Worm (Caenorhabditis elegans) whole organism, L4 larva: ENCODE results near the gene isw-1.
"Not testable (repeated sequence)": the region's sequence is repeated elsewhere in the genome, so short reads cannot be mapped to it uniquely, and the experiment has no call there.

Source experiments
- D1046.2 ChIP-seq: fragments of 200-800 bp; sonication (Bioruptor generic); IDR thresholded peaks from 2 replicates; pipeline ENCODE4 v1.3.6; 2022; ENCODE audit warnings: missing genetic modification characterization, missing compliant biosample characterization
- F26F4.8 ChIP-seq: fragments of 200-800 bp; sonication (Bioruptor generic); conservative IDR thresholded peaks from 2 replicates; pipeline ENCODE4 v1.3.6; 2022; ENCODE audit warnings: missing genetic modification characterization, missing compliant biosample characterization
- F44E2.7 ChIP-seq: fragments of 200-800 bp; sonication (Bioruptor generic); IDR thresholded peaks from 2 replicates; pipeline ENCODE4 v2.1.2; 2022; ENCODE audit warnings: missing genetic modification characterization, missing compliant biosample characterization
- R02D3.7 ChIP-seq: fragments of 150-350 bp; sonication (generic microtip); optimal IDR thresholded peaks from 3 replicates; lab custom pipeline; 2014; ENCODE audit warnings: missing biosample characterization, missing genetic modification characterization
- T26A8.4 ChIP-seq: fragments of 200-800 bp; sonication (Bioruptor generic); IDR thresholded peaks from 2 replicates; pipeline ENCODE4 v1.3.6; 2022; ENCODE audit warnings: missing genetic modification characterization, missing compliant biosample characterization
- Y48G9A.11 ChIP-seq: fragments of 200-800 bp; sonication (Bioruptor generic); IDR thresholded peaks from 2 replicates; pipeline ENCODE4 v1.3.6; 2022; ENCODE audit warnings: missing genetic modification reagents, missing genetic modification characterization, missing compliant biosample characterization
- Y75B8A.6 ChIP-seq: fragments of 200-800 bp; sonication (Bioruptor generic); IDR thresholded peaks from 2 replicates; pipeline ENCODE4 v1.3.6; 2022; ENCODE audit warnings: missing genetic modification reagents, missing genetic modification characterization, missing compliant biosample characterization
- ZK337.2 ChIP-seq: fragments of 200-800 bp; sonication (Bioruptor generic); IDR thresholded peaks from 2 replicates; pipeline ENCODE4 v1.3.6; 2022; ENCODE audit warnings: missing genetic modification reagents, missing genetic modification characterization, missing compliant biosample characterization
- ceh-20 ChIP-seq: fragments of 200-800 bp; sonication (Bioruptor generic); IDR thresholded peaks from 2 replicates; pipeline ENCODE4 v1.3.6; 2022; ENCODE audit warnings: missing genetic modification reagents, missing genetic modification characterization, missing compliant biosample characterization
- ceh-44 ChIP-seq: fragments of 200-800 bp; sonication (Bioruptor generic); IDR thresholded peaks from 2 replicates; pipeline ENCODE4 v1.3.6; 2022; ENCODE audit warnings: missing genetic modification reagents, missing genetic modification characterization, missing compliant biosample characterization
- ceh-62 ChIP-seq: sonication (generic microtip); optimal IDR thresholded peaks from 2 replicates; lab custom pipeline; 2017; ENCODE audit warnings: missing biosample characterization, missing genetic modification characterization
- ces-1 ChIP-seq: fragments of 150-350 bp; sonication (generic microtip); optimal IDR thresholded peaks from 4 replicates; lab custom pipeline; 2014; ENCODE audit warnings: missing biosample characterization, missing genetic modification reagents, missing genetic modification characterization
- ctbp-1 ChIP-seq: fragments of 200-800 bp; sonication (Bioruptor generic); IDR thresholded peaks from 2 replicates; pipeline ENCODE4 v1.3.6; 2022; ENCODE audit warnings: missing genetic modification reagents, missing genetic modification characterization, missing compliant biosample characterization
- daf-12 ChIP-seq: fragments of 150-350 bp; optimal IDR thresholded peaks from 2 replicates; lab custom pipeline; 2014; ENCODE audit warnings: missing biosample characterization, missing genetic modification reagents, missing genetic modification characterization
- daf-19 ChIP-seq: fragments of 200-800 bp; sonication (Bioruptor generic); conservative IDR thresholded peaks from 2 replicates; pipeline ENCODE4 v1.3.6; 2022; ENCODE audit warnings: missing genetic modification characterization, missing compliant biosample characterization
- dmd-6 ChIP-seq: fragments of 200-800 bp; sonication (Bioruptor generic); IDR thresholded peaks from 2 replicates; pipeline ENCODE4 v1.3.6; 2022; ENCODE audit warnings: missing genetic modification reagents, missing genetic modification characterization, missing compliant biosample characterization
- dpl-1 ChIP-seq: fragments of 150-350 bp; optimal IDR thresholded peaks from 2 replicates; lab custom pipeline; 2014; ENCODE audit warnings: missing biosample characterization, missing genetic modification reagents, missing genetic modification characterization
- duxl-1 ChIP-seq: sonication (generic microtip); optimal IDR thresholded peaks from 2 replicates; lab custom pipeline; 2016; ENCODE audit warnings: mild to moderate bottlenecking, missing genetic modification characterization, moderate library complexity, missing compliant biosample characterization; ENCODE audit not compliant: poor library complexity
- dve-1 ChIP-seq: sonication (generic microtip); optimal IDR thresholded peaks from 2 replicates; lab custom pipeline; 2017; ENCODE audit warnings: antibody characterized with exemption, mild to moderate bottlenecking, missing genetic modification characterization, missing compliant biosample characterization; ENCODE audit not compliant: insufficient read depth
- egl-43 ChIP-seq: fragments of 200-800 bp; sonication (Bioruptor generic); IDR thresholded peaks from 2 replicates; pipeline ENCODE4 v1.3.6; 2022; ENCODE audit warnings: missing genetic modification reagents, missing genetic modification characterization, missing compliant biosample characterization
- fkh-10 ChIP-seq: fragments of 150-350 bp; optimal IDR thresholded peaks from 2 replicates; lab custom pipeline; 2014; ENCODE audit warnings: missing biosample characterization, missing genetic modification reagents, missing genetic modification characterization
- hlh-11 ChIP-seq: fragments of 200-800 bp; sonication (Bioruptor generic); optimal IDR thresholded peaks from 2 replicates; lab custom pipeline; 2018; ENCODE audit warnings: mild to moderate bottlenecking, missing genetic modification characterization, missing compliant biosample characterization
- hmg-1.1 ChIP-seq: fragments of 200-800 bp; sonication (Bioruptor generic); IDR thresholded peaks from 2 replicates; pipeline ENCODE4 v1.3.6; 2022; ENCODE audit warnings: missing genetic modification reagents, missing genetic modification characterization, missing compliant biosample characterization
- lim-7 ChIP-seq: fragments of 200-800 bp; sonication (Bioruptor generic); IDR thresholded peaks from 2 replicates; pipeline ENCODE4 v1.3.6; 2022; ENCODE audit warnings: missing genetic modification characterization, missing compliant biosample characterization
- lin-1 ChIP-seq: fragments of 200-800 bp; sonication (Bioruptor generic); IDR thresholded peaks from 2 replicates; pipeline ENCODE4 v1.3.6; 2022; ENCODE audit warnings: missing genetic modification reagents, missing genetic modification characterization, missing compliant biosample characterization
- lir-3 ChIP-seq: sonication (generic microtip); optimal IDR thresholded peaks from 2 replicates; lab custom pipeline; 2016; ENCODE audit warnings: mild to moderate bottlenecking, missing genetic modification characterization, missing compliant biosample characterization
- madf-5 ChIP-seq, 2 experiments: fragments of 200-800 bp; sonication (Bioruptor generic); IDR thresholded peaks; 2 replicates each; pipeline ENCODE4 v1.3.6; 2022; ENCODE audit warnings: missing compliant biosample characterization in 2 of 2, missing genetic modification characterization in 2 of 2
- mdt-29 ChIP-seq: fragments of 200-800 bp; sonication (Bioruptor generic); IDR thresholded peaks from 2 replicates; pipeline ENCODE4 v1.3.6; 2022; ENCODE audit warnings: missing genetic modification reagents, missing genetic modification characterization, missing compliant biosample characterization
- mes-2 ChIP-seq: sonication (generic microtip); optimal IDR thresholded peaks from 2 replicates; lab custom pipeline; 2016; ENCODE audit warnings: missing genotype, mild to moderate bottlenecking, missing genetic modification characterization, missing compliant biosample characterization; ENCODE audit not compliant: poor library complexity, severe bottlenecking
- mxl-2 ChIP-seq: fragments of 200-800 bp; sonication (Bioruptor generic); conservative IDR thresholded peaks from 2 replicates; pipeline ENCODE4 v1.3.6; 2022; ENCODE audit warnings: missing genetic modification reagents, missing genetic modification characterization, missing compliant biosample characterization
- nhr-10 ChIP-seq: fragments of 150-350 bp; optimal IDR thresholded peaks from 2 replicates; lab custom pipeline; 2014; ENCODE audit warnings: missing biosample characterization, missing genetic modification characterization
- nhr-237 ChIP-seq: sonication (generic microtip); optimal IDR thresholded peaks from 2 replicates; lab custom pipeline; 2017; ENCODE audit warnings: missing biosample characterization, missing genetic modification characterization
- nhr-25 ChIP-seq: sonication (generic microtip); optimal IDR thresholded peaks from 2 replicates; lab custom pipeline; 2017; ENCODE audit warnings: missing genetic modification characterization, mild to moderate bottlenecking, missing compliant biosample characterization, antibody characterized with exemption, moderate library complexity, borderline replicate concordance; ENCODE audit not compliant: insufficient read depth
- nhr-41 ChIP-seq: fragments of 200-800 bp; sonication (Bioruptor generic); IDR thresholded peaks from 2 replicates; pipeline ENCODE4 v1.3.6; 2022; ENCODE audit warnings: missing genetic modification reagents, missing genetic modification characterization, missing compliant biosample characterization
- pha-4 ChIP-seq, 2 experiments: fragments of 150-350 bp in 1 of 2; fragments of 200-800 bp in 1 of 2; sonication (Bioruptor generic) in 1 of 2; IDR thresholded peaks in 1 of 2; optimal IDR thresholded peaks in 1 of 2; 2 replicates each; pipeline versions ENCODE4 v1.3.6 to Lab custom; 2014 to 2022; ENCODE audit warnings: missing genetic modification characterization in 2 of 2, missing genetic modification reagents in 2 of 2, missing biosample characterization in 1 of 2, missing compliant biosample characterization in 1 of 2
- php-3 ChIP-seq: fragments of 200-800 bp; sonication (Bioruptor generic); IDR thresholded peaks from 2 replicates; pipeline ENCODE4 v1.3.6; 2022; ENCODE audit warnings: missing genetic modification reagents, missing genetic modification characterization, missing compliant biosample characterization
- set-16 ChIP-seq: fragments of 200-800 bp; sonication (Bioruptor generic); IDR thresholded peaks from 2 replicates; pipeline ENCODE4 v1.3.6; 2022; ENCODE audit warnings: missing genetic modification reagents, missing genetic modification characterization, missing compliant biosample characterization
- spr-1 ChIP-seq: sonication (generic microtip); optimal IDR thresholded peaks from 2 replicates; lab custom pipeline; 2016; ENCODE audit warnings: mild to moderate bottlenecking, missing genetic modification characterization, missing compliant biosample characterization
- tra-1 ChIP-seq: fragments of 200-800 bp; sonication (Bioruptor generic); IDR thresholded peaks from 2 replicates; pipeline ENCODE4 v1.3.6; 2022; ENCODE audit warnings: missing genetic modification reagents, missing genetic modification characterization, missing compliant biosample characterization
- unc-130 ChIP-seq: sonication (generic microtip); optimal IDR thresholded peaks from 2 replicates; lab custom pipeline; 2016; ENCODE audit warnings: missing genetic modification reagents, missing genetic modification characterization, missing compliant biosample characterization
- unc-62 ChIP-seq, 3 experiments: fragments of 150-350 bp in 1 of 3; sonication (generic microtip); optimal IDR thresholded peaks in 2 of 3; peaks in 1 of 3; 1 replicate in 1 of 3; 2 replicates in 2 of 3; lab custom pipeline; 2014 to 2017; ENCODE audit warnings: missing biosample characterization in 3 of 3, missing genetic modification characterization in 3 of 3, missing genetic modification reagents in 3 of 3, missing genotype in 1 of 3
- zfp-3 ChIP-seq: fragments of 200-800 bp; sonication (Bioruptor generic); conservative IDR thresholded peaks from 2 replicates; pipeline ENCODE4 v1.3.6; 2022; ENCODE audit warnings: missing genetic modification reagents, missing genetic modification characterization, missing compliant biosample characterization

isw-1 gene

DNA sequence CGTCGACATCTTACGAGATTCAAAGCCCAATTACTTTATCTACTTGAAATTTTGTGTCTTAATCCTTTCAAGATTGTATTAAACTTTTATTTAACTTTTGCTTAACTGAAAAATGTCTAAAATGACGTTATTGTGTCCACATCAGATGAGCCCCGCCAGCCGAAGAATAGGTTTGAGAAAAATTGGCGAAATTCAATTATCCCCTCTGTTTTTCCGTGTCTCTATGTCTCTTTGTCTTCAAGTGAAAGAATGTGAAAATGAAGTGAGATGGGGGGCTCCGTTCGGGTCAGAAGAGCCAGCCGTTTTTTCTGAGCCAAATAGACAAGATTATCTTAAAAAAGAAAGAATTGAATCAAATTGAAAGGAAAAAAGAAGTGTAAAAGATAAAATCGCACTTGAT lies 32.6 kb downstream of the isw-1 start:
- TF ChIP-seq duxl-1 (tag; lab: Kevin White, UChicago): no peak
- TF ChIP-seq daf-12 (tag; lab: Kevin White, UChicago): no peak
- TF ChIP-seq daf-19 (GFP tag; lab: Robert Waterston, UW): no peak
- no peak for TF ChIP-seq unc-130 (GFP tag; lab: Kevin White, UChicago)
- TF ChIP-seq ceh-62: no peak
- TF ChIP-seq zfp-3 (GFP tag; lab: Robert Waterston, UW): no peak
- no peak for TF ChIP-seq nhr-25
- no peak for TF ChIP-seq mes-2 (tag; lab: Kevin White, UChicago)
- no peak for TF ChIP-seq egl-43 (GFP tag; lab: Robert Waterston, UW)
- TF ChIP-seq D1046.2 (GFP tag; lab: Robert Waterston, UW): no peak
- no peak for TF ChIP-seq R02D3.7 (tag; lab: Kevin White, UChicago)
- TF ChIP-seq spr-1 (tag; lab: Kevin White, UChicago): no peak
- TF ChIP-seq fkh-10 (GFP tag; lab: Kevin White, UChicago): no peak

- no peak for TF ChIP-seq mdt-29 (GFP tag; lab: Robert Waterston, UW)
- no peak for TF ChIP-seq nhr-237
- TF ChIP-seq hlh-11: no peak
- TF ChIP-seq lir-3 (tag; lab: Kevin White, UChicago): no peak
- no peak for TF ChIP-seq mxl-2
- TF ChIP-seq dpl-1: no peak
- TF ChIP-seq D1046.2 (GFP tag; lab: Robert Waterston, UW): no peak
- no peak for TF ChIP-seq nhr-10 (tag; lab: Kevin White, UChicago)
- TF ChIP-seq dve-1 (tag; lab: Kevin White, UChicago): no peak
- no peak for TF ChIP-seq ZK337.2 (GFP tag; lab: Robert Waterston, UW)
- TF ChIP-seq, all 104 proteins: peak for 0
Measured at ce11 chrIII:6675460-6675859, 34.4 kb downstream of the isw-1 start, which contains the start of gene rbf-1. TSS of gene rbf-1 (plus strand) at chrIII:6675760.

ce11 chrIII:6670737-6671242 lies 39.1 kb downstream of the isw-1 start:
- peak; percentile 55 for TF ChIP-seq ces-1
- peak; percentile 52 for TF ChIP-seq fkh-10 (GFP tag; lab: Kevin White, UChicago)
- no peak for TF ChIP-seq T26A8.4
- no peak for TF ChIP-seq php-3 (GFP tag; lab: Robert Waterston, UW)
- TF ChIP-seq Y75B8A.6 (GFP tag; lab: Robert Waterston, UW): no peak
- TF ChIP-seq unc-62 (GFP tag; optimal IDR thresholded peaks at IDR 0.05 in 1 of 2; lab: Kevin White, UChicago): peak in 1 of 2 experiments; percentile 80
- TF ChIP-seq unc-62 (tag; optimal IDR thresholded peaks at IDR 0.05; lab: Kevin White, UChicago): no peak

- TF ChIP-seq pha-4 (GFP tag; IDR thresholded peaks at IDR 0.05; lab: Robert Waterston, UW) (peak; percentile 79), lin-1 (GFP tag; lab: Robert Waterston, UW) (peak; percentile 61; the same call in 1 of the 2 replicates), tra-1 (peak; percentile 58; the same call in 1 of the 2 replicates), dmd-6 (GFP tag; lab: Robert Waterston, UW) (peak; percentile 39; the same call in 1 of the 2 replicates), ceh-20 (GFP tag; lab: Robert Waterston, UW) (0 out of 2 replicates have a peak, but pooled peaks have one; percentile 28), ZK337.2 (GFP tag; lab: Robert Waterston, UW) (peak; percentile 62; the same call in 1 of the 2 replicates), mxl-2 (peak; percentile 59; the same call in 1 of the 2 replicates), hmg-1.1 (GFP tag; lab: Robert Waterston, UW) (peak; percentile 79), Y75B8A.6 (GFP tag; lab: Robert Waterston, UW) (peak; percentile 63; the same call in 1 of the 2 replicates), nhr-41 (peak; percentile 90), madf-5 (GFP tag; IDR thresholded peaks at IDR 0.05; lab: Robert Waterston, UW) (peak in 1 of 2 experiments; percentile 56; a peak in 1 of 4 replicates), D1046.2 (GFP tag; lab: Robert Waterston, UW) (peak; percentile 91), ctbp-1 (GFP tag; lab: Robert Waterston, UW) (peak; percentile 76), set-16 (GFP tag; lab: Robert Waterston, UW) (peak; percentile 47), F44E2.7 (GFP tag; lab: Robert Waterston, UW) (peak; percentile 90), lim-7 (GFP tag; lab: Robert Waterston, UW) (peak; percentile 98), F26F4.8 (GFP tag; lab: Robert Waterston, UW) (peak; percentile 81), ceh-44 (GFP tag; lab: Robert Waterston, UW) (peak; percentile 50; the same call in 1 of the 2 replicates), egl-43 (GFP tag; lab: Robert Waterston, UW) (peak; percentile 95), Y48G9A.11 (GFP tag; lab: Robert Waterston, UW) (peak; percentile 76)
- TF ChIP-seq pha-4 (tag; optimal IDR thresholded peaks at IDR 0.05; lab: Kevin White, UChicago): not testable (repeated sequence)
Measured at ce11 chrIII:6661660-6662059, 48.2 kb downstream of the isw-1 start.
